Worm (Caenorhabditis elegans) whole organism, late embryonic: ENCODE data around the gene F10C1.8.
A peak's percentile ranks its signal among the peaks of the same experiment; 100 is the strongest.

Source experiments
- C38D4.7 ChIP-seq: fragments of 200-800 bp; sonication (Bioruptor generic); optimal IDR thresholded peaks from 2 replicates; lab custom pipeline; 2018; ENCODE audit warnings: mild to moderate bottlenecking, missing genetic modification characterization, moderate library complexity, missing compliant biosample characterization
- F13H6.1 ChIP-seq: sonication (generic microtip); optimal IDR thresholded peaks from 2 replicates; lab custom pipeline; 2016; ENCODE audit warnings: missing genetic modification characterization, missing compliant biosample characterization
- K09A11.1 ChIP-seq: sonication (generic microtip); optimal IDR thresholded peaks from 2 replicates; lab custom pipeline; 2017; ENCODE audit warnings: antibody characterized with exemption, mild to moderate bottlenecking, missing genetic modification characterization, missing compliant biosample characterization; ENCODE audit not compliant: insufficient read depth
- T23F11.4 ChIP-seq: fragments of 200-800 bp; sonication (Bioruptor generic); optimal IDR thresholded peaks from 2 replicates; lab custom pipeline; 2018; ENCODE audit warnings: mild to moderate bottlenecking, missing genetic modification characterization, missing compliant biosample characterization
- Y22D7AL.16 ChIP-seq: sonication (generic microtip); optimal IDR thresholded peaks from 2 replicates; lab custom pipeline; 2016; ENCODE audit warnings: missing genetic modification characterization, missing compliant biosample characterization
- ama-1 ChIP-seq: fragments of 150-350 bp; optimal IDR thresholded peaks from 2 replicates; lab custom pipeline; 2014
- ceh-18 ChIP-seq: sonication (generic microtip); optimal IDR thresholded peaks from 2 replicates; lab custom pipeline; 2016; ENCODE audit warnings: missing genetic modification characterization, missing compliant biosample characterization
- ceh-19 ChIP-seq: fragments of 200-800 bp; sonication (Bioruptor generic); optimal IDR thresholded peaks from 2 replicates; lab custom pipeline; 2018; ENCODE audit warnings: mild to moderate bottlenecking, missing genetic modification characterization, missing compliant biosample characterization
- ceh-2 ChIP-seq: sonication (generic microtip); optimal IDR thresholded peaks from 2 replicates; lab custom pipeline; 2016; ENCODE audit warnings: missing genotype, missing genetic modification characterization, missing compliant biosample characterization
- ceh-24 ChIP-seq: sonication (generic microtip); optimal IDR thresholded peaks from 2 replicates; lab custom pipeline; 2016; ENCODE audit warnings: mild to moderate bottlenecking, missing genetic modification characterization, missing compliant biosample characterization
- ceh-34 ChIP-seq: sonication (generic microtip); optimal IDR thresholded peaks from 2 replicates; lab custom pipeline; 2016; ENCODE audit warnings: mild to moderate bottlenecking, missing genetic modification characterization, missing compliant biosample characterization
- ceh-45 ChIP-seq: fragments of 200-800 bp; sonication (Bioruptor generic); IDR thresholded peaks from 2 replicates; pipeline ENCODE4 v1.3.6; 2022; ENCODE audit warnings: missing genetic modification reagents, missing genetic modification characterization, missing compliant biosample characterization
- ceh-6 ChIP-seq: fragments of 200-800 bp; sonication (Bioruptor generic); optimal IDR thresholded peaks from 2 replicates; lab custom pipeline; 2018; ENCODE audit warnings: mild to moderate bottlenecking, missing genetic modification characterization, missing compliant biosample characterization
- dmd-4 ChIP-seq: sonication (generic microtip); optimal IDR thresholded peaks from 2 replicates; lab custom pipeline; 2016; ENCODE audit warnings: borderline replicate concordance, missing genetic modification characterization, missing compliant biosample characterization
- elt-2 ChIP-seq: sonication (generic microtip); optimal IDR thresholded peaks from 2 replicates; lab custom pipeline; 2016; ENCODE audit warnings: missing genetic modification reagents, missing genetic modification characterization, missing compliant biosample characterization
- elt-4 ChIP-seq: sonication (generic microtip); optimal IDR thresholded peaks from 2 replicates; lab custom pipeline; 2016; ENCODE audit warnings: missing genetic modification characterization, missing compliant biosample characterization
- fax-1 ChIP-seq: sonication (generic microtip); optimal IDR thresholded peaks from 2 replicates; lab custom pipeline; 2016; ENCODE audit warnings: missing genotype, missing genetic modification characterization, missing compliant biosample characterization
- fkh-10 ChIP-seq: fragments of 150-350 bp; optimal IDR thresholded peaks from 2 replicates; lab custom pipeline; 2014; ENCODE audit warnings: missing biosample characterization, missing genetic modification reagents, missing genetic modification characterization
- hlh-15 ChIP-seq: sonication (generic microtip); optimal IDR thresholded peaks from 2 replicates; lab custom pipeline; 2016; ENCODE audit warnings: missing genetic modification characterization, missing compliant biosample characterization
- hlh-6 ChIP-seq: sonication (generic microtip); optimal IDR thresholded peaks from 2 replicates; lab custom pipeline; 2016; ENCODE audit warnings: missing genotype, missing genetic modification characterization, missing compliant biosample characterization
- hlh-8 ChIP-seq: sonication (generic microtip); optimal IDR thresholded peaks from 2 replicates; lab custom pipeline; 2016; ENCODE audit warnings: missing genotype, missing genetic modification characterization, missing compliant biosample characterization
- lim-6 ChIP-seq: sonication (generic microtip); optimal IDR thresholded peaks from 2 replicates; lab custom pipeline; 2016; ENCODE audit warnings: missing genetic modification characterization, missing compliant biosample characterization
- madf-2 ChIP-seq: sonication (generic microtip); optimal IDR thresholded peaks from 2 replicates; lab custom pipeline; 2017; ENCODE audit warnings: missing genetic modification characterization, missing compliant biosample characterization
- nhr-11 ChIP-seq: fragments of 150-350 bp; optimal IDR thresholded peaks from 2 replicates; lab custom pipeline; 2014; ENCODE audit warnings: missing biosample characterization, missing genetic modification characterization
- nhr-232 ChIP-seq: sonication (generic microtip); optimal IDR thresholded peaks from 2 replicates; lab custom pipeline; 2016; ENCODE audit warnings: missing genetic modification characterization, missing compliant biosample characterization
- odd-2 ChIP-seq: sonication (generic microtip); optimal IDR thresholded peaks from 2 replicates; lab custom pipeline; 2017; ENCODE audit warnings: antibody characterized with exemption, mild to moderate bottlenecking, missing genetic modification characterization, missing compliant biosample characterization
- pag-3 ChIP-seq: sonication (generic microtip); optimal IDR thresholded peaks from 2 replicates; lab custom pipeline; 2016; ENCODE audit warnings: missing compliant biosample characterization, missing genetic modification characterization, borderline replicate concordance
- pha-4 ChIP-seq: fragments of 150-350 bp; optimal IDR thresholded peaks from 2 replicates; lab custom pipeline; 2018; ENCODE audit warnings: missing biosample characterization, missing genetic modification reagents, missing genetic modification characterization
- pqm-1 ChIP-seq: sonication (generic microtip); optimal IDR thresholded peaks from 2 replicates; lab custom pipeline; 2016; ENCODE audit warnings: missing genetic modification characterization, missing compliant biosample characterization
- pros-1 ChIP-seq: fragments of 150-350 bp; optimal IDR thresholded peaks from 2 replicates; lab custom pipeline; 2014; ENCODE audit warnings: missing biosample characterization, missing genetic modification reagents, missing genetic modification characterization
- ref-2 ChIP-seq: sonication (generic microtip); optimal IDR thresholded peaks from 2 replicates; lab custom pipeline; 2016; ENCODE audit warnings: missing genetic modification characterization, missing compliant biosample characterization
- sdc-2 ChIP-seq: sonication (generic microtip); optimal IDR thresholded peaks from 2 replicates; lab custom pipeline; 2016; ENCODE audit warnings: missing genotype, missing genetic modification characterization, missing compliant biosample characterization
- sox-2 ChIP-seq: fragments of 200-800 bp; sonication (Bioruptor generic); IDR thresholded peaks from 2 replicates; pipeline ENCODE4 v1.3.6; 2022; ENCODE audit warnings: missing genetic modification reagents, missing genetic modification characterization, missing compliant biosample characterization
- sox-4 ChIP-seq: sonication (generic microtip); optimal IDR thresholded peaks from 2 replicates; lab custom pipeline; 2017; ENCODE audit warnings: mild to moderate bottlenecking, missing genetic modification characterization, inconsistent platforms, missing compliant biosample characterization
- syd-9 ChIP-seq: sonication (generic microtip); optimal IDR thresholded peaks from 2 replicates; lab custom pipeline; 2016; ENCODE audit warnings: mild to moderate bottlenecking, missing genetic modification characterization, moderate library complexity, missing compliant biosample characterization
- tbx-2 ChIP-seq: sonication (generic microtip); optimal IDR thresholded peaks from 2 replicates; lab custom pipeline; 2016; ENCODE audit warnings: missing genetic modification characterization, missing compliant biosample characterization
- unc-42 ChIP-seq: sonication (generic microtip); optimal IDR thresholded peaks from 2 replicates; lab custom pipeline; 2016; ENCODE audit warnings: missing genotype, missing genetic modification characterization, missing compliant biosample characterization
- unc-86 ChIP-seq: sonication (generic microtip); optimal IDR thresholded peaks from 2 replicates; lab custom pipeline; 2016; ENCODE audit warnings: missing genetic modification characterization, missing compliant biosample characterization
- zip-5 ChIP-seq: sonication (generic microtip); optimal IDR thresholded peaks from 2 replicates; lab custom pipeline; 2016; ENCODE audit warnings: missing genetic modification characterization, missing compliant biosample characterization

Gene F10C1.8

DNA sequence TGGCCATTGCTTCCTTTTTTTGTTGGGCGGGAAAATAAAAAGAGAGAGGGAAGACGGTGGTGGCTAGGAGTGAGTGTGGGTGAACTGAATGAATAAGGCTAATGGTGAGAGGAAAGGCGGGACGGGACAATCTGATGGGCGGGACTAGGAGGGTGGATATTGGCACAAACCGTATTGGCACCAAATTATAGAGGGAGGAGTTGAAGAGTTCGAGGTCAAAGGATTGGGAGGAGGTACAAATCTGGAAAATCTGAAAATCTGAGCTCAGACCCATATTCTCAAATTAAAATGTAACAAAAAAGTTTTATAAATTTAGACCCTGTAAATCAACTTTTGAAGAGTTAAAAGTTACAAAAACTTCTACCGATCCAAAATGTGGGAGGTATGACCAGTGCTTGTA, 15.5 kb upstream of the F10C1.8 start, which contains the start of gene hlh-14:
Gene hlh-14, minus strand, starts transcription at position 101 of the 400 bp plus-strand sequence.
- TF ChIP-seq madf-2 (tag; lab: Kevin White, UChicago) (no peak), elt-4 (tag; lab: Kevin White, UChicago) (no peak), pha-4 (tag; lab: Kevin White, UChicago) (no peak), fax-1 (tag; lab: Kevin White, UChicago) (no peak), T23F11.4 (GFP tag; lab: Kevin White, UChicago) (no peak), lim-6 (tag; lab: Kevin White, UChicago) (no peak), ref-2 (tag; lab: Kevin White, UChicago) (no peak), sox-4 (tag; lab: Kevin White, UChicago) (no peak), ceh-24 (tag; lab: Kevin White, UChicago) (no peak), ceh-2 (no peak), syd-9 (no peak), C38D4.7 (no peak), K09A11.1 (tag; lab: Kevin White, UChicago) (no peak), F13H6.1 (tag; lab: Kevin White, UChicago) (no peak), ama-1 (no peak), hlh-15 (tag; lab: Kevin White, UChicago) (no peak)

DNA sequence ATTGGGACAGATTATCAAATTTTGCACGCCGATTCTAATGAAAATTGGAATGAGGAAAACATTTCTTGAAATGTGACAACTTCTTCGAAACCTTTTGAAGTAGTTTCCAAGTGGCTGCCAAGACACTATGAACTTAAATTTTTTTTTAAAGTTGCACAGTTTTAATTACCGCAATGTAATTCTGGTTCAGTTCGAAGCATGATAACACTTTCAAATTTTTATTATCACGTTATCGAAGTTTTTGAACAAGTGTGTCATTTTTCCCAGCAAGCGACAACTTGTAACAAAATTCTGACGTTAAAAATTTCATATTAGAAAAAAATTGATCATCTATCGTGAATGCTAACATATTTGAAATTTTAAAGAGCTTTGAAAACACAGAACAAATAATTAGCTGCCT, 11.5 kb upstream of the F10C1.8 start:
- TF ChIP-seq ceh-6 (GFP tag; lab: Kevin White, UChicago): no peak
- no peak for TF ChIP-seq Y22D7AL.16 (tag; lab: Kevin White, UChicago)
- TF ChIP-seq fkh-10: no peak
- TF ChIP-seq, all 69 proteins: peak for 0

DNA sequence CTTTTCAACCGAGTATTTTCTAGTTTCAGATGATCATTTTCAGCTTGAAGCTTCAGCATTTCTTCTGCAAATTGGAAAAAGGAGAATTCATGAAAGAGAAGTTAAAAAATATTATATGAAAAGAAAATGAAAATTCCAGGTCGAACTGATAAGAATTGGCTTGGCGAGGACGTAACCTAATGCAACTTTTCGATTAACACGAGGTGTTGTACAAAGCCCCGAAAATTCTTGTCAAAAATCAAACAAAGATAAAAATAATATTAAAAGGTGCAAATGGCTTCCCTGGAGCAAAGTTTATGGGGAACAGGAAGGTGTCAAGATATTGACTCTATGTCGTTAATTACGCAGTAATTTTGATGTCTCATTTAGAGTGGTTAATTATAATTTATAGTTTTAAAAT, 9.9 kb upstream of the F10C1.8 start:
- TF ChIP-seq pha-4 (tag; lab: Kevin White, UChicago) (no peak), ceh-6 (GFP tag; lab: Kevin White, UChicago) (no peak), fkh-10 (no peak), pag-3 (no peak), unc-86 (tag; lab: Kevin White, UChicago) (no peak), tbx-2 (tag; lab: Kevin White, UChicago) (no peak), Y22D7AL.16 (tag; lab: Kevin White, UChicago) (no peak), hlh-8 (tag; lab: Kevin White, UChicago) (no peak), sox-2 (GFP tag; lab: Robert Waterston, UW) (no peak), ceh-45 (GFP tag; lab: Robert Waterston, UW) (no peak), pros-1 (tag; lab: Kevin White, UChicago) (no peak), zip-5 (tag; lab: Kevin White, UChicago) (no peak), C38D4.7 (no peak)
- TF ChIP-seq, all 69 proteins: peak for 0

DNA sequence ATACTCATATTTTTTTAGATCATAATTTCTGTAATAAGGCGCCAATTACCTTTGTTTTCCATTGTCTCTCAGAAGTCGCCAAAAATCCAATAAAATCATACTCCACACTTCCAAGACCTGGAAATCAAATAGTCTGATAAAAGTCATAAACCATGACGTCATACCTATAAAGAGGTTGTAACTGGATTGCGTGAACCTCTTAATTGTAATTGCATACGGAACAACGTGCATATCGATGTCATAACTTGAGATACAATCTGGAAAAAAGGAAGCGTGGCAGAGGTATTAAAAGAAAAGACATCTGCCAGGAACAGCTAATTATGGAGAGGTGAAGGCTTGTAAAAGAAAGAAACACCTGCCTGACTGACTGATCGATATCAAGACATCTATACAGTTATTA, 9.2 kb upstream of the F10C1.8 start, which contains the start of gene F10C1.9:
Gene F10C1.9, minus strand, starts transcription at position 197 of the 400 bp plus-strand sequence.
- TF ChIP-seq elt-2 (peak; percentile 3), elt-4 (tag; lab: Kevin White, UChicago) (no peak), pqm-1 (tag; lab: Kevin White, UChicago) (no peak), ceh-18 (no peak), nhr-232 (tag; lab: Kevin White, UChicago) (no peak)
- TF ChIP-seq, all 69 proteins: peak for 1

DNA sequence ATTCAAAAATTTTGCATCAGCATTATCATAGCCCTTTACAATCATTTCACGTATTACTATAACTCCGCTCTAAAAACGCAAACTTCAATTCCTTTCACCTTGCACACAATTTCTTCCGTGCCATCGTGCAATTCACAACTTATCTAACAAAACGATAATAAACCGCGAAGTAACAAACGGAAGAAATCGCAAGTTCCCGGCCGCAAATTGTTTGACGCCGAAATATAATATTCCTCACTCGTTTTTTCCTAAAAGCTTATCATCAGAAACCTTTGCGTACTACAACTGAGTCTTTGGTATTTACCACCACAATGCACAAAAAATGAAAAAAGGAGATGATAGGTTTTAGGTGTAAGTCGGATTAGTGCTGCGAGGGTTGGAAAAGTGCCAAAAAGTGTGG, 7.0 kb upstream of the F10C1.8 start:
- TF ChIP-seq dmd-4 (tag; lab: Kevin White, UChicago): no peak
- no peak for TF ChIP-seq unc-42 (tag; lab: Kevin White, UChicago)
- TF ChIP-seq ceh-24 (tag; lab: Kevin White, UChicago): no peak
- no peak for TF ChIP-seq pha-4 (tag; lab: Kevin White, UChicago)
- TF ChIP-seq ceh-19: no peak
- TF ChIP-seq ceh-45 (GFP tag; lab: Robert Waterston, UW): no peak
- no peak for TF ChIP-seq odd-2 (tag; lab: Kevin White, UChicago)
- TF ChIP-seq hlh-6 (tag; lab: Kevin White, UChicago): no peak
- TF ChIP-seq Y22D7AL.16 (tag; lab: Kevin White, UChicago): no peak
- TF ChIP-seq hlh-8 (tag; lab: Kevin White, UChicago): no peak
- no peak for TF ChIP-seq lim-6 (tag; lab: Kevin White, UChicago)
- TF ChIP-seq nhr-11 (tag; lab: Kevin White, UChicago): no peak
- no peak for TF ChIP-seq sox-2 (GFP tag; lab: Robert Waterston, UW)
- no peak for TF ChIP-seq ceh-34 (tag; lab: Kevin White, UChicago)
- no peak for TF ChIP-seq C38D4.7
- TF ChIP-seq pag-3: no peak
- no peak for TF ChIP-seq sdc-2 (tag; lab: Kevin White, UChicago)
